Worm (Caenorhabditis elegans): ENCODE results near the gene kynu-1.

DNA sequence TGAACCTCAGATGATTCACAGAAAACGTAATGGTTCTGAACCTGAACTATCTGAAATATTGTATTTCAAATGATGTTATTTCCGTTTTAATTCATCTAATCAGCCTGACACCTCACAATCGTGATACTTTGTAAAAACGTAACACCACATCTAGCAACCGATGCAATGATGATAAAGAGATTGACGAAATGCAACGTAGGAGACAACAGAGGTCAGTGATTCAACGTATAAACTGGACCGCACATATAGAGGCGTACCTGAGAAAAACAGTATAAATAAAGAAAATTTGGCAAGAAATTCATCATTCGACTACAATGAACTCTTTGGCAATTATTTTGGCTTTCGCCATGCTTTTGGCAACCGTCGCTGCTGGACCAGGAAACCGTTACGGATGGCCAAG lies 24.7 kb downstream of the kynu-1 start, which contains the start of gene C45B2.2:
- TF ChIP-seq egl-44 (GFP tag; IDR thresholded peaks at IDR 0.05), result no peak
- TF ChIP-seq efl-1 (GFP tag; optimal IDR thresholded peaks at IDR 0.05), result no peak
- TF ChIP-seq snpc-4 (GFP tag; optimal IDR thresholded peaks at IDR 0.05), result no peak
- TF ChIP-seq snpc-4 (tag; optimal IDR thresholded peaks at IDR 0.05), result no peak
- no peak for TF ChIP-seq pha-4 (tag; optimal IDR thresholded peaks at IDR 0.05)
- no peak for TF ChIP-seq akir-1 (GFP tag; optimal IDR thresholded peaks at IDR 0.05)

Data from whole organism, young adult.